Fruit fly (Drosophila melanogaster) whole organism, embryonic: ENCODE results near the gene CG17768.

Experiments used
- ATbp ChIP-seq: fragments of 200-800 bp; sonication (Bioruptor generic); optimal IDR thresholded peaks from 2 replicates; lab custom pipeline; 2017; ENCODE audit warnings: missing biosample characterization, mild to moderate bottlenecking, missing genetic modification characterization, missing genetic modification reagents
- Awh ChIP-seq: fragments of 200-800 bp; sonication (Bioruptor generic); IDR thresholded peaks from 2 replicates; pipeline ENCODE4, ENCODE4 v1.3.6; 2022; ENCODE audit warnings: missing biosample characterization, missing genetic modification characterization
- Bteb2 ChIP-seq: fragments of 200-800 bp; sonication (Bioruptor generic); optimal IDR thresholded peaks from 2 replicates; lab custom pipeline; 2016; ENCODE audit warnings: missing biosample characterization, missing genetic modification characterization
- CG10267 ChIP-seq: fragments of 200-800 bp; sonication (Bioruptor generic); optimal IDR thresholded peaks from 2 replicates; lab custom pipeline; 2018; ENCODE audit warnings: missing biosample characterization, mild to moderate bottlenecking, missing genetic modification characterization, moderate library complexity
- CG10366 ChIP-seq: fragments of 200-800 bp; sonication (Bioruptor generic); IDR thresholded peaks from 2 replicates; pipeline ENCODE4 v1.3.6; 2022; ENCODE audit warnings: missing biosample characterization, missing genetic modification characterization
- CG10462 ChIP-seq: fragments of 200-800 bp; sonication (Bioruptor generic); optimal IDR thresholded peaks from 2 replicates; lab custom pipeline; 2016; ENCODE audit warnings: missing biosample characterization, missing genetic modification characterization
- CG11696 ChIP-seq: fragments of 200-800 bp; sonication (Bioruptor generic); IDR thresholded peaks from 2 replicates; pipeline ENCODE4 v1.3.6; 2022; ENCODE audit warnings: missing biosample characterization, missing genetic modification characterization
- CG12659 ChIP-seq: fragments of 200-800 bp; sonication (Bioruptor generic); optimal IDR thresholded peaks from 3 replicates; lab custom pipeline; 2017; ENCODE audit warnings: mild to moderate bottlenecking, missing biosample characterization, missing genetic modification reagents, missing genetic modification characterization
- CG14860 ChIP-seq: fragments of 200-800 bp; sonication (Bioruptor generic); IDR thresholded peaks from 3 replicates; pipeline ENCODE4 v1.3.6; 2022; ENCODE audit warnings: missing biosample characterization, missing genetic modification characterization; ENCODE audit not compliant: partially characterized antibody
- CG16815 ChIP-seq: fragments of 200-800 bp; sonication (Bioruptor generic); optimal IDR thresholded peaks from 3 replicates; lab custom pipeline; 2017; ENCODE audit warnings: missing biosample characterization, mild to moderate bottlenecking, missing genetic modification characterization
- CG17802 ChIP-seq: fragments of 200-800 bp; sonication (Bioruptor generic); optimal IDR thresholded peaks from 2 replicates; lab custom pipeline; 2018; ENCODE audit warnings: missing biosample characterization, mild to moderate bottlenecking, missing genetic modification characterization, moderate library complexity
- CG18599 ChIP-seq: fragments of 200-800 bp; sonication (Bioruptor generic); optimal IDR thresholded peaks from 3 replicates; lab custom pipeline; 2017; ENCODE audit warnings: missing biosample characterization, missing genetic modification characterization, mild to moderate bottlenecking, moderate library complexity, missing genetic modification reagents
- CG2889 ChIP-seq: fragments of 200-800 bp; sonication (Bioruptor generic); IDR thresholded peaks from 3 replicates; pipeline ENCODE4 v1.3.6; 2022; ENCODE audit warnings: missing biosample characterization, missing genetic modification characterization
- CG30020 ChIP-seq: fragments of 200-800 bp; optimal IDR thresholded peaks from 2 replicates; lab custom pipeline; 2019; ENCODE audit warnings: missing biosample characterization, mild to moderate bottlenecking, missing genetic modification characterization, moderate library complexity
- CG30403 ChIP-seq: fragments of 200-800 bp; sonication (Bioruptor generic); optimal IDR thresholded peaks from 3 replicates; lab custom pipeline; 2016; ENCODE audit warnings: missing biosample characterization, missing genetic modification characterization
- CG32532 ChIP-seq: fragments of 200-800 bp; sonication (Bioruptor generic); IDR thresholded peaks from 2 replicates; pipeline ENCODE4 v1.3.6; 2022; ENCODE audit warnings: missing biosample characterization, missing genetic modification characterization
- CG32772 ChIP-seq: fragments of 200-800 bp; sonication (Bioruptor generic); IDR thresholded peaks from 2 replicates; pipeline ENCODE4 v1.3.6; 2022; ENCODE audit warnings: missing biosample characterization, missing genetic modification characterization
- CG3995 ChIP-seq: fragments of 200-800 bp; sonication (Bioruptor generic); optimal IDR thresholded peaks from 3 replicates; lab custom pipeline; 2016; ENCODE audit warnings: missing biosample characterization, missing genetic modification characterization
- CG4617 ChIP-seq: fragments of 200-800 bp; sonication (Bioruptor generic); optimal IDR thresholded peaks from 3 replicates; lab custom pipeline; 2016; ENCODE audit warnings: missing biosample characterization, missing genetic modification characterization, borderline replicate concordance
- CG4707 ChIP-seq: fragments of 200-800 bp; sonication (Bioruptor generic); optimal IDR thresholded peaks from 2 replicates; lab custom pipeline; 2018; ENCODE audit warnings: missing biosample characterization, mild to moderate bottlenecking, missing genetic modification characterization, moderate library complexity
- D19B ChIP-seq: fragments of 200-800 bp; sonication (Bioruptor generic); optimal IDR thresholded peaks from 2 replicates; lab custom pipeline; 2017; ENCODE audit warnings: missing biosample characterization, mild to moderate bottlenecking, missing genetic modification characterization
- Dll ChIP-seq: fragments of 200-800 bp; sonication (Bioruptor generic); IDR thresholded peaks from 4 replicates; pipeline ENCODE4 v1.3.6; 2022; ENCODE audit warnings: missing biosample characterization, missing genetic modification characterization; ENCODE audit not compliant: partially characterized antibody
- Doc3 ChIP-seq: fragments of 200-800 bp; sonication (Bioruptor generic); IDR thresholded peaks from 3 replicates; pipeline ENCODE4 v1.3.6; 2022; ENCODE audit warnings: missing biosample characterization, missing genetic modification characterization; ENCODE audit not compliant: partially characterized antibody
- Dref ChIP-seq: fragments of 200-800 bp; sonication (Bioruptor generic); IDR thresholded peaks from 2 replicates; pipeline ENCODE4 v1.3.6; 2022; ENCODE audit warnings: missing biosample characterization, missing genetic modification characterization
- Eip74EF ChIP-seq, 2 experiments: fragments of 200-800 bp in 1 of 2; fragments of >200 bp in 1 of 2; sonication (Bioruptor generic) in 1 of 2; optimal IDR thresholded peaks; 2 replicates each; lab custom pipeline; 2017 to 2019; ENCODE audit warnings: missing biosample characterization in 2 of 2, missing genetic modification characterization in 2 of 2, mild to moderate bottlenecking in 1 of 2, moderate library complexity in 1 of 2
- HLH4C ChIP-seq: fragments of 200-800 bp; sonication (Bioruptor generic); IDR thresholded peaks from 3 replicates; pipeline ENCODE4 v1.3.6; 2022; ENCODE audit warnings: missing biosample characterization, missing genetic modification characterization; ENCODE audit not compliant: partially characterized antibody
- HLH54F ChIP-seq: fragments of 200-800 bp; sonication (Bioruptor generic); optimal IDR thresholded peaks from 3 replicates; lab custom pipeline; 2016; ENCODE audit warnings: missing biosample characterization, missing genetic modification characterization
- HLHmδ ChIP-seq: fragments of 200-800 bp; sonication (Bioruptor generic); optimal IDR thresholded peaks from 2 replicates; lab custom pipeline; 2018; ENCODE audit warnings: missing biosample characterization, mild to moderate bottlenecking, missing genetic modification characterization, moderate library complexity
- HmgZ ChIP-seq: fragments of 200-800 bp; sonication (Bioruptor generic); optimal IDR thresholded peaks from 2 replicates; lab custom pipeline; 2018; ENCODE audit warnings: missing biosample characterization, mild to moderate bottlenecking, missing genetic modification characterization
- Hr51 ChIP-seq, 2 experiments: fragments of 200-800 bp; sonication (Bioruptor generic); optimal IDR thresholded peaks; 2 replicates in 1 of 2; 3 replicates in 1 of 2; lab custom pipeline; 2016 to 2018; ENCODE audit warnings: missing biosample characterization in 2 of 2, missing genetic modification characterization in 2 of 2, mild to moderate bottlenecking in 1 of 2, moderate library complexity in 1 of 2
- Ptx1 ChIP-seq: fragments of 200-800 bp; sonication (Bioruptor generic); IDR thresholded peaks from 2 replicates; pipeline ENCODE4 v1.3.6; 2022; ENCODE audit warnings: missing biosample characterization, missing genetic modification characterization
- Sox100B ChIP-seq: fragments of 200-800 bp; sonication (Bioruptor generic); optimal IDR thresholded peaks from 3 replicates; lab custom pipeline; 2018; ENCODE audit warnings: missing biosample characterization, mild to moderate bottlenecking, missing genetic modification characterization
- Sry-β ChIP-seq: fragments of 200-800 bp; sonication (Bioruptor generic); optimal IDR thresholded peaks from 2 replicates; lab custom pipeline; 2018; ENCODE audit warnings: missing biosample characterization, mild to moderate bottlenecking, missing genetic modification characterization, moderate library complexity
- amos ChIP-seq: fragments of 200-800 bp; sonication (Bioruptor generic); IDR thresholded peaks from 2 replicates; pipeline ENCODE4 v1.3.6; 2022; ENCODE audit warnings: missing biosample characterization, missing genetic modification characterization; ENCODE audit not compliant: partially characterized antibody
- bbx ChIP-seq: fragments of 200-800 bp; sonication (Bioruptor generic); IDR thresholded peaks from 2 replicates; pipeline ENCODE4 v1.3.6; 2022; ENCODE audit warnings: missing biosample characterization, missing genetic modification characterization; ENCODE audit not compliant: partially characterized antibody
- h ChIP-seq: fragments of >200 bp; optimal IDR thresholded peaks from 2 replicates; lab custom pipeline; 2017
- lmd ChIP-seq: fragments of 200-800 bp; sonication (Bioruptor generic); IDR thresholded peaks from 2 replicates; pipeline ENCODE4 v1.3.6; 2022; ENCODE audit warnings: missing biosample characterization, missing genetic modification characterization
- lola ChIP-seq, 3 experiments: fragments of >200 bp in 2 of 3; fragments of 200-800 bp in 1 of 3; sonication (Bioruptor generic) in 1 of 3; optimal IDR thresholded peaks; 2 replicates each; lab custom pipeline; 2017 to 2019; ENCODE audit warnings: missing biosample characterization in 3 of 3, missing genetic modification characterization in 3 of 3, mild to moderate bottlenecking in 1 of 3, moderate library complexity in 1 of 3
- nerfin-1 ChIP-seq: fragments of 200-800 bp; sonication (Bioruptor generic); optimal IDR thresholded peaks from 3 replicates; lab custom pipeline; 2019; ENCODE audit warnings: missing biosample characterization, mild to moderate bottlenecking, missing genetic modification characterization, moderate library complexity
- pho ChIP-seq: fragments of 200-800 bp; sonication (Bioruptor generic); optimal IDR thresholded peaks from 2 replicates; lab custom pipeline; 2016; ENCODE audit warnings: missing biosample characterization, missing genetic modification characterization
- pzg ChIP-seq: fragments of 200-800 bp; sonication (Bioruptor generic); optimal IDR thresholded peaks from 3 replicates; lab custom pipeline; 2018; ENCODE audit warnings: missing biosample characterization, mild to moderate bottlenecking, missing genetic modification characterization, moderate library complexity
- row ChIP-seq: fragments of 200-800 bp; sonication (Bioruptor generic); IDR thresholded peaks from 3 replicates; pipeline ENCODE4 v1.3.6; 2022; ENCODE audit warnings: missing biosample characterization, missing genetic modification characterization
- sens ChIP-seq: fragments of 200-800 bp; sonication (Bioruptor generic); peaks from one replicate; lab custom pipeline; 2016; ENCODE audit warnings: missing biosample characterization, missing genetic modification characterization
- sna ChIP-seq: fragments of 200-800 bp; sonication (Bioruptor generic); IDR thresholded peaks from 2 replicates; pipeline ENCODE4 v1.3.6; 2022; ENCODE audit warnings: missing biosample characterization, missing genetic modification characterization; ENCODE audit not compliant: partially characterized antibody
- stwl ChIP-seq: fragments of 200-800 bp; sonication (Bioruptor generic); optimal IDR thresholded peaks from 3 replicates; lab custom pipeline; 2018; ENCODE audit warnings: missing biosample characterization, mild to moderate bottlenecking, missing genetic modification characterization, moderate library complexity
- tup ChIP-seq: fragments of 200-800 bp; sonication (Bioruptor generic); optimal IDR thresholded peaks from 2 replicates; lab custom pipeline; 2016; ENCODE audit warnings: missing biosample characterization, mild to moderate bottlenecking, missing genetic modification characterization, moderate library complexity
- vnd ChIP-seq: fragments of 200-800 bp; sonication (Bioruptor generic); IDR thresholded peaks from 3 replicates; pipeline ENCODE4 v1.3.6; 2022; ENCODE audit warnings: missing biosample characterization, missing genetic modification characterization; ENCODE audit not compliant: partially characterized antibody
- zfh2 ChIP-seq: fragments of 200-800 bp; sonication (Bioruptor generic); optimal IDR thresholded peaks from 2 replicates; lab custom pipeline; 2016; ENCODE audit warnings: missing biosample characterization, missing genetic modification characterization

Gene CG17768

dm6 chr2L:10403803-10404315 lies 1.1 kb downstream of the CG17768 start (continued):
- TF ChIP-seq CG18599 (GFP tag; lab: Kevin White, UChicago) (no peak), HmgZ (peak; percentile 3), CG32772 (GFP tag; lab: Robert Waterston, UW) (no peak), Bteb2 (GFP tag; lab: Kevin White, UChicago) (no peak), CG30403 (GFP tag; lab: Kevin White, UChicago) (no peak), Doc3 (GFP tag; lab: Robert Waterston, UW) (0 out of 3 replicates have a peak, but pooled peaks have one; percentile 38), CG4707 (GFP tag; lab: Kevin White, UChicago) (no peak), CG14860 (GFP tag; lab: Robert Waterston, UW) (peak; percentile 42; the same call in 1 of the 3 replicates), Awh (GFP tag; lab: Robert Waterston, UW) (no peak), stwl (tag; lab: Kevin White, UChicago) (peak; percentile 10), vnd (GFP tag; lab: Robert Waterston, UW) (0 out of 3 replicates have a peak, but pooled peaks have one; percentile 38), CG2889 (GFP tag; lab: Robert Waterston, UW) (no peak), CG10462 (GFP tag; lab: Kevin White, UChicago) (no peak), ATbp (GFP tag; lab: Kevin White, UChicago) (no peak), Dref (peak; percentile 67), CG4617 (peak; percentile 57), Hr51 (GFP tag; optimal IDR thresholded peaks at IDR 0.05; lab: Kevin White, UChicago) (no peak), Eip74EF (GFP tag; optimal IDR thresholded peaks at IDR 0.05; lab: Kevin White, UChicago) (no peak), sna (GFP tag; lab: Robert Waterston, UW) (peak; percentile 58; the same call in 1 of the 2 replicates), CG11696 (GFP tag; lab: Robert Waterston, UW) (no peak), CG17802 (tag; lab: Kevin White, UChicago) (peak; percentile 25), pho (GFP tag; lab: Kevin White, UChicago) (no peak), HLH54F (GFP tag; lab: Kevin White, UChicago) (no peak), Ptx1 (no peak), Sry-β (peak; percentile 54), Dll (peak; percentile 63), tup (GFP tag; lab: Kevin White, UChicago) (no peak), CG10366 (GFP tag; lab: Robert Waterston, UW) (no peak), lmd (GFP tag; lab: Robert Waterston, UW) (no peak), CG30020 (tag; lab: Kevin White, UChicago) (peak; percentile 95), CG12659 (GFP tag; lab: Kevin White, UChicago) (peak; percentile 57), bbx (0 out of 2 replicates have a peak, but pooled peaks have one; percentile 9), Sox100B (GFP tag; lab: Kevin White, UChicago) (peak; percentile 3), zfh2 (GFP tag; lab: Kevin White, UChicago) (no peak), lola (GFP tag; optimal IDR thresholded peaks at IDR 0.05; lab: Kevin White, UChicago) (no peak), h (lab: Kevin White, UChicago) (no peak), row (GFP tag; lab: Robert Waterston, UW) (peak; percentile 60), amos (GFP tag; lab: Robert Waterston, UW) (peak; percentile 21; the same call in 1 of the 2 replicates), CG16815 (no peak), sens (GFP tag; lab: Kevin White, UChicago) (peak; percentile 91), CG3995 (GFP tag; lab: Kevin White, UChicago) (peak; percentile 60), nerfin-1 (tag; lab: Kevin White, UChicago) (no peak), CG10267 (tag; lab: Kevin White, UChicago) (peak; percentile 15), HLH4C (GFP tag; lab: Robert Waterston, UW) (peak; percentile 67), HLHmδ (GFP tag; lab: Kevin White, UChicago) (no peak), D19B (GFP tag; lab: Kevin White, UChicago) (no peak), CG32532 (GFP tag; lab: Robert Waterston, UW) (no peak), pzg (GFP tag; lab: Kevin White, UChicago) (peak; percentile 33)
